Worm (Caenorhabditis elegans): ENCODE data around the gene Y82E9BR.9.

DNA sequence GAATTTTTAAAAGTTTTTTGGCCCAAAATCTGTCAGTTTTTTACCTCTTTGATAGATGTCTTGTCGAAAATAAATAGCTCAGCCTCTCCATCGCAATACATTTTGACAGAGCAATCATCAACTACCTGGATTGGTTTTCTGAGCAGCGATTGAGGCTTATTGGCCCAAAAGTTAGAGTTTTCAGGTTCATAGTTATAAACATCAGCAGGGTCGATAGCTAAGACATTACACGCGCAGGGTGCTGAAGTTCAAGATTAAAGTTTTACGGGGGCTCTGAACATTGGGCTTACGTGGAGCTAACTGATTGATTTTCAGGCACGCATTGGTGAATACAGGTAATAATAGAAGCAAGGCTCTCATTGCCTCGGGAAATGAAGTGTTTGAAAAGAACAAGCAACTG, at the start of gene Y82E9BR.9:
- TF ChIP-seq lin-13 (GFP tag; optimal IDR thresholded peaks at IDR 0.05) (no peak), mep-1 (tag; optimal IDR thresholded peaks at IDR 0.05) (no peak), D1046.2 (GFP tag; IDR thresholded peaks at IDR 0.05) (no peak), F26F4.8 (GFP tag; conservative IDR thresholded peaks at IDR 0.05) (no peak), tag-97 (GFP tag; IDR thresholded peaks at IDR 0.05) (no peak), ceh-28 (tag; optimal IDR thresholded peaks at IDR 0.05) (no peak), R02D3.7 (tag; optimal IDR thresholded peaks at IDR 0.05) (no peak)
